Worm (Caenorhabditis elegans) whole organism, mixed stage, embryonic: ENCODE measurements around the gene eif-3.F.

Experiments
- elt-3 ChIP-seq: fragments of 150-350 bp; optimal IDR thresholded peaks from 2 replicates; lab custom pipeline; 2014; ENCODE audit warnings: missing biosample characterization, missing genetic modification characterization
- hlh-1 ChIP-seq: fragments of 150-350 bp; optimal IDR thresholded peaks from 2 replicates; lab custom pipeline; 2014; ENCODE audit warnings: missing biosample characterization, missing genetic modification reagents, missing genetic modification characterization
- lin-13 ChIP-seq: fragments of 150-350 bp; optimal IDR thresholded peaks from 2 replicates; lab custom pipeline; 2014; ENCODE audit warnings: missing biosample characterization, missing genetic modification characterization
- nhr-237 ChIP-seq: fragments of 150-350 bp; optimal IDR thresholded peaks from 2 replicates; lab custom pipeline; 2014; ENCODE audit warnings: missing biosample characterization, missing genetic modification characterization
- nhr-28 ChIP-seq: fragments of 150-350 bp; optimal IDR thresholded peaks from 2 replicates; lab custom pipeline; 2014; ENCODE audit warnings: missing biosample characterization, missing genetic modification characterization
- pha-4 ChIP-seq: fragments of 150-350 bp; optimal IDR thresholded peaks from 2 replicates; lab custom pipeline; 2018; ENCODE audit warnings: missing biosample characterization, missing genetic modification reagents, missing genetic modification characterization
- ztf-11 ChIP-seq: fragments of 150-350 bp; optimal IDR thresholded peaks from 2 replicates; lab custom pipeline; 2014; ENCODE audit warnings: missing biosample characterization, missing genetic modification characterization

- no peak for TF ChIP-seq nhr-237
- TF ChIP-seq ztf-11 = no peak
- no peak for TF ChIP-seq lin-13 (tag; lab: Kevin White, UChicago)
- TF ChIP-seq elt-3 = no peak
- TF ChIP-seq pha-4 (tag; lab: Kevin White, UChicago) = no peak
- TF ChIP-seq hlh-1 = no peak
- TF ChIP-seq nhr-28 = no peak
Observed at ce11 chrII:9319058-9319915, 12.2 kb upstream of the eif-3.F start, which contains the start of the genes csa-1 and wdfy-2.
